Worm (Caenorhabditis elegans) whole organism, late embryonic: Measurements from ENCODE around the gene mrpl-21.

Experiments
- C08G9.2 ChIP-seq: sonication (generic microtip); optimal IDR thresholded peaks from 2 replicates; lab custom pipeline; 2016; ENCODE audit warnings: mild to moderate bottlenecking, missing genetic modification characterization, moderate library complexity, missing compliant biosample characterization
- C38D4.7 ChIP-seq: fragments of 200-800 bp; sonication (Bioruptor generic); optimal IDR thresholded peaks from 2 replicates; lab custom pipeline; 2018; ENCODE audit warnings: mild to moderate bottlenecking, missing genetic modification characterization, moderate library complexity, missing compliant biosample characterization
- F13H6.1 ChIP-seq: sonication (generic microtip); optimal IDR thresholded peaks from 2 replicates; lab custom pipeline; 2016; ENCODE audit warnings: missing genetic modification characterization, missing compliant biosample characterization
- K02D7.2 ChIP-seq: sonication (generic microtip); optimal IDR thresholded peaks from 2 replicates; lab custom pipeline; 2017; ENCODE audit warnings: mild to moderate bottlenecking, missing genetic modification characterization, missing compliant biosample characterization
- ahr-1 ChIP-seq: sonication (generic microtip); optimal IDR thresholded peaks from 2 replicates; lab custom pipeline; 2016; ENCODE audit warnings: missing genetic modification characterization, missing compliant biosample characterization
- ama-1 ChIP-seq: fragments of 150-350 bp; optimal IDR thresholded peaks from 2 replicates; lab custom pipeline; 2014
- ceh-14 ChIP-seq: sonication (generic microtip); optimal IDR thresholded peaks from 2 replicates; lab custom pipeline; 2016; ENCODE audit warnings: missing genotype, missing genetic modification characterization, missing compliant biosample characterization
- ceh-18 ChIP-seq: sonication (generic microtip); optimal IDR thresholded peaks from 2 replicates; lab custom pipeline; 2016; ENCODE audit warnings: missing genetic modification characterization, missing compliant biosample characterization
- ceh-2 ChIP-seq: sonication (generic microtip); optimal IDR thresholded peaks from 2 replicates; lab custom pipeline; 2016; ENCODE audit warnings: missing genotype, missing genetic modification characterization, missing compliant biosample characterization
- ceh-24 ChIP-seq: sonication (generic microtip); optimal IDR thresholded peaks from 2 replicates; lab custom pipeline; 2016; ENCODE audit warnings: mild to moderate bottlenecking, missing genetic modification characterization, missing compliant biosample characterization
- ceh-30 ChIP-seq: fragments of 150-350 bp; optimal IDR thresholded peaks from 2 replicates; lab custom pipeline; 2014; ENCODE audit warnings: missing biosample characterization, missing genetic modification characterization
- ceh-31 ChIP-seq: sonication (generic microtip); optimal IDR thresholded peaks from 2 replicates; lab custom pipeline; 2016; ENCODE audit warnings: missing genetic modification characterization, missing compliant biosample characterization
- ceh-34 ChIP-seq: sonication (generic microtip); optimal IDR thresholded peaks from 2 replicates; lab custom pipeline; 2016; ENCODE audit warnings: mild to moderate bottlenecking, missing genetic modification characterization, missing compliant biosample characterization
- ceh-45 ChIP-seq: fragments of 200-800 bp; sonication (Bioruptor generic); IDR thresholded peaks from 2 replicates; pipeline ENCODE4 v1.3.6; 2022; ENCODE audit warnings: missing genetic modification reagents, missing genetic modification characterization, missing compliant biosample characterization
- ceh-6 ChIP-seq: fragments of 200-800 bp; sonication (Bioruptor generic); optimal IDR thresholded peaks from 2 replicates; lab custom pipeline; 2018; ENCODE audit warnings: mild to moderate bottlenecking, missing genetic modification characterization, missing compliant biosample characterization
- ceh-9 ChIP-seq: sonication (generic microtip); optimal IDR thresholded peaks from 2 replicates; lab custom pipeline; 2016; ENCODE audit warnings: mild to moderate bottlenecking, missing genetic modification characterization, inconsistent platforms, missing compliant biosample characterization
- che-1 ChIP-seq: sonication (generic microtip); optimal IDR thresholded peaks from 2 replicates; lab custom pipeline; 2016; ENCODE audit warnings: mild to moderate bottlenecking, missing genetic modification characterization, missing compliant biosample characterization
- dmd-4 ChIP-seq: sonication (generic microtip); optimal IDR thresholded peaks from 2 replicates; lab custom pipeline; 2016; ENCODE audit warnings: borderline replicate concordance, missing genetic modification characterization, missing compliant biosample characterization
- elt-2 ChIP-seq: sonication (generic microtip); optimal IDR thresholded peaks from 2 replicates; lab custom pipeline; 2016; ENCODE audit warnings: missing genetic modification reagents, missing genetic modification characterization, missing compliant biosample characterization
- elt-4 ChIP-seq: sonication (generic microtip); optimal IDR thresholded peaks from 2 replicates; lab custom pipeline; 2016; ENCODE audit warnings: missing genetic modification characterization, missing compliant biosample characterization
- ets-4 ChIP-seq: sonication (generic microtip); optimal IDR thresholded peaks from 2 replicates; lab custom pipeline; 2016; ENCODE audit warnings: missing genetic modification characterization, missing compliant biosample characterization
- fax-1 ChIP-seq: sonication (generic microtip); optimal IDR thresholded peaks from 2 replicates; lab custom pipeline; 2016; ENCODE audit warnings: missing genotype, missing genetic modification characterization, missing compliant biosample characterization
- fkh-6 ChIP-seq: sonication (generic microtip); optimal IDR thresholded peaks from 2 replicates; lab custom pipeline; 2016; ENCODE audit warnings: missing genetic modification characterization, missing compliant biosample characterization
- gmeb-2 ChIP-seq: sonication (generic microtip); optimal IDR thresholded peaks from 2 replicates; lab custom pipeline; 2016; ENCODE audit warnings: missing genetic modification characterization, inconsistent platforms, missing compliant biosample characterization
- hlh-15 ChIP-seq: sonication (generic microtip); optimal IDR thresholded peaks from 2 replicates; lab custom pipeline; 2016; ENCODE audit warnings: missing genetic modification characterization, missing compliant biosample characterization
- hlh-30 ChIP-seq: sonication (generic microtip); optimal IDR thresholded peaks from 2 replicates; lab custom pipeline; 2017; ENCODE audit warnings: antibody characterized with exemption, missing genetic modification characterization, missing compliant biosample characterization; ENCODE audit not compliant: insufficient read depth
- hlh-8 ChIP-seq: sonication (generic microtip); optimal IDR thresholded peaks from 2 replicates; lab custom pipeline; 2016; ENCODE audit warnings: missing genotype, missing genetic modification characterization, missing compliant biosample characterization
- lim-6 ChIP-seq: sonication (generic microtip); optimal IDR thresholded peaks from 2 replicates; lab custom pipeline; 2016; ENCODE audit warnings: missing genetic modification characterization, missing compliant biosample characterization
- madf-2 ChIP-seq: sonication (generic microtip); optimal IDR thresholded peaks from 2 replicates; lab custom pipeline; 2017; ENCODE audit warnings: missing genetic modification characterization, missing compliant biosample characterization
- mec-3 ChIP-seq: sonication (generic microtip); optimal IDR thresholded peaks from 2 replicates; lab custom pipeline; 2016; ENCODE audit warnings: borderline replicate concordance, missing genetic modification characterization, missing compliant biosample characterization
- nfya-1 ChIP-seq: sonication (generic microtip); optimal IDR thresholded peaks from 2 replicates; lab custom pipeline; 2017; ENCODE audit warnings: missing genetic modification characterization, mild to moderate bottlenecking, missing compliant biosample characterization, antibody characterized with exemption, moderate library complexity
- nhr-11 ChIP-seq: fragments of 150-350 bp; optimal IDR thresholded peaks from 2 replicates; lab custom pipeline; 2014; ENCODE audit warnings: missing biosample characterization, missing genetic modification characterization
- nhr-232 ChIP-seq: sonication (generic microtip); optimal IDR thresholded peaks from 2 replicates; lab custom pipeline; 2016; ENCODE audit warnings: missing genetic modification characterization, missing compliant biosample characterization
- npax-4 ChIP-seq: sonication (generic microtip); optimal IDR thresholded peaks from 2 replicates; lab custom pipeline; 2016; ENCODE audit warnings: missing genetic modification characterization, missing compliant biosample characterization
- pax-1 ChIP-seq: fragments of 150-350 bp; optimal IDR thresholded peaks from 2 replicates; lab custom pipeline; 2014; ENCODE audit warnings: missing biosample characterization, missing genetic modification characterization
- pha-2 ChIP-seq: sonication (generic microtip); optimal IDR thresholded peaks from 2 replicates; lab custom pipeline; 2017; ENCODE audit warnings: mild to moderate bottlenecking, missing genetic modification characterization, missing compliant biosample characterization
- pha-4 ChIP-seq: fragments of 150-350 bp; optimal IDR thresholded peaks from 2 replicates; lab custom pipeline; 2018; ENCODE audit warnings: missing biosample characterization, missing genetic modification reagents, missing genetic modification characterization
- pros-1 ChIP-seq: fragments of 150-350 bp; optimal IDR thresholded peaks from 2 replicates; lab custom pipeline; 2014; ENCODE audit warnings: missing biosample characterization, missing genetic modification reagents, missing genetic modification characterization
- ref-2 ChIP-seq: sonication (generic microtip); optimal IDR thresholded peaks from 2 replicates; lab custom pipeline; 2016; ENCODE audit warnings: missing genetic modification characterization, missing compliant biosample characterization
- rnt-1 ChIP-seq: sonication (generic microtip); optimal IDR thresholded peaks from 2 replicates; lab custom pipeline; 2016; ENCODE audit warnings: missing genetic modification characterization, missing compliant biosample characterization
- sdc-2 ChIP-seq: sonication (generic microtip); optimal IDR thresholded peaks from 2 replicates; lab custom pipeline; 2016; ENCODE audit warnings: missing genotype, missing genetic modification characterization, missing compliant biosample characterization
- sox-4 ChIP-seq: sonication (generic microtip); optimal IDR thresholded peaks from 2 replicates; lab custom pipeline; 2017; ENCODE audit warnings: mild to moderate bottlenecking, missing genetic modification characterization, inconsistent platforms, missing compliant biosample characterization
- syd-9 ChIP-seq: sonication (generic microtip); optimal IDR thresholded peaks from 2 replicates; lab custom pipeline; 2016; ENCODE audit warnings: mild to moderate bottlenecking, missing genetic modification characterization, moderate library complexity, missing compliant biosample characterization
- tbx-2 ChIP-seq: sonication (generic microtip); optimal IDR thresholded peaks from 2 replicates; lab custom pipeline; 2016; ENCODE audit warnings: missing genetic modification characterization, missing compliant biosample characterization
- tbx-7 ChIP-seq: sonication (generic microtip); optimal IDR thresholded peaks from 2 replicates; lab custom pipeline; 2016; ENCODE audit warnings: missing genotype, missing genetic modification characterization, missing compliant biosample characterization
- unc-42 ChIP-seq: sonication (generic microtip); optimal IDR thresholded peaks from 2 replicates; lab custom pipeline; 2016; ENCODE audit warnings: missing genotype, missing genetic modification characterization, missing compliant biosample characterization
- unc-55 ChIP-seq: sonication (generic microtip); optimal IDR thresholded peaks from 2 replicates; lab custom pipeline; 2017; ENCODE audit warnings: missing biosample characterization, missing genetic modification reagents, missing genetic modification characterization
- zip-5 ChIP-seq: sonication (generic microtip); optimal IDR thresholded peaks from 2 replicates; lab custom pipeline; 2016; ENCODE audit warnings: missing genetic modification characterization, missing compliant biosample characterization

mrpl-21 gene

ce11 chrIII:4196301-4196987, 46.9 kb downstream of the mrpl-21 start:
- TF ChIP-seq hlh-8 (tag; lab: Kevin White, UChicago): peak; percentile 33
- TF ChIP-seq ama-1 (lab: Kevin White, UChicago): no peak
- no peak for TF ChIP-seq pha-2 (tag; lab: Kevin White, UChicago)
- TF ChIP-seq tbx-2 (tag; lab: Kevin White, UChicago): peak; percentile 81
- TF ChIP-seq unc-55: peak; percentile 51
- TF ChIP-seq nhr-232 (tag; lab: Kevin White, UChicago): no peak
- TF ChIP-seq nfya-1 (tag; lab: Kevin White, UChicago): peak; percentile 67
- peak; percentile 34 for TF ChIP-seq elt-2 (tag; lab: Kevin White, UChicago)
- TF ChIP-seq gmeb-2 (tag; lab: Kevin White, UChicago): no peak
- no peak for TF ChIP-seq pha-4
- no peak for TF ChIP-seq dmd-4 (tag; lab: Kevin White, UChicago)
- no peak for TF ChIP-seq madf-2 (tag; lab: Kevin White, UChicago)
- no peak for TF ChIP-seq nhr-11 (tag; lab: Kevin White, UChicago)
- TF ChIP-seq ceh-9: no peak
- TF ChIP-seq rnt-1 (tag; lab: Kevin White, UChicago): peak; percentile 64
- TF ChIP-seq lim-6 (tag; lab: Kevin White, UChicago): peak; percentile 61
- no peak for TF ChIP-seq sox-4
- TF ChIP-seq C08G9.2 (tag; lab: Kevin White, UChicago): peak; percentile 89
- TF ChIP-seq ceh-34 (tag; lab: Kevin White, UChicago): peak; percentile 28
- TF ChIP-seq F13H6.1 (tag; lab: Kevin White, UChicago): peak; percentile 41
- TF ChIP-seq ceh-30: no peak
- TF ChIP-seq che-1: no peak
- peak; percentile 85 for TF ChIP-seq ceh-2 (tag; lab: Kevin White, UChicago)
- no peak for TF ChIP-seq fax-1 (tag; lab: Kevin White, UChicago)
- peak; percentile 74 for TF ChIP-seq fkh-6 (tag; lab: Kevin White, UChicago)
- peak; percentile 53 for TF ChIP-seq ceh-18
- TF ChIP-seq tbx-7 (tag; lab: Kevin White, UChicago): peak; percentile 69
- peak; percentile 47 for TF ChIP-seq unc-42
- no peak for TF ChIP-seq C38D4.7 (GFP tag; lab: Kevin White, UChicago)
- no peak for TF ChIP-seq ahr-1 (tag; lab: Kevin White, UChicago)
- TF ChIP-seq npax-4: no peak
- TF ChIP-seq hlh-30 (tag; lab: Kevin White, UChicago): peak; percentile 93
- no peak for TF ChIP-seq elt-4 (tag; lab: Kevin White, UChicago)
- peak; percentile 19 for TF ChIP-seq ceh-14 (tag; lab: Kevin White, UChicago)
- peak; percentile 31 for TF ChIP-seq pax-1 (tag; lab: Kevin White, UChicago)
- peak; percentile 51 for TF ChIP-seq ref-2 (tag; lab: Kevin White, UChicago)
- TF ChIP-seq pros-1 (tag; lab: Kevin White, UChicago): no peak
- no peak for TF ChIP-seq syd-9 (tag; lab: Kevin White, UChicago)
- TF ChIP-seq K02D7.2 (tag; lab: Kevin White, UChicago): no peak
- TF ChIP-seq ceh-24 (tag; lab: Kevin White, UChicago): no peak
- TF ChIP-seq ceh-31 (tag; lab: Kevin White, UChicago): peak; percentile 89
- peak; percentile 78 for TF ChIP-seq mec-3 (tag; lab: Kevin White, UChicago)
- peak; percentile 75 for TF ChIP-seq zip-5 (tag; lab: Kevin White, UChicago)
- TF ChIP-seq hlh-15: no peak
- TF ChIP-seq ets-4: peak; percentile 71
- no peak for TF ChIP-seq ceh-6
- no peak for TF ChIP-seq ceh-45 (GFP tag; lab: Robert Waterston, UW)
- TF ChIP-seq sdc-2 (tag; lab: Kevin White, UChicago): peak; percentile 19
